Worm (Caenorhabditis elegans): ENCODE results near the gene C50F7.6.

DNA sequence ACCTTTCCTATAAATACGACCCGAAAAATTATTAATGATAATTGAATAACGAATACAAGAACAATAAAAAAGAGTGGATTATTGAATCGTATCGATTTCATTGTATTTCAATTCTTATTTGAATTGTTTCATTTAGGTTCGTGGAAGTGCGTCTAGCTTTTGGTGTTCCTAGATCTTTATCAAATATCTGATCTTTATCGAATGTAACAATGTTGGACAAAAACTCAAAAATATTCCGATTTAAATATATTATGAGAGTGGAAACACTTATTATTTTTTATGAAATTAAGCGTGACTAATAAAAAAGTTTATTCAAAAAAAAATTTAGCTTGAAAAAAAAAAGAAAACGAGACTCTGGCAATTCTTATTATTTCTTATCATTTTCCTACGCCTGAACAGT, 9.0 kb upstream of the C50F7.6 start, which contains the start of the genes C50F7.9 and C50F7.3:
- no peak for TF ChIP-seq him-1 (tag; optimal IDR thresholded peaks at IDR 0.05)
- no peak for TF ChIP-seq W03F9.2 (tag; optimal IDR thresholded peaks at IDR 0.05)
- TF ChIP-seq dao-5 (tag; optimal IDR thresholded peaks at IDR 0.05): no peak
